Fruit fly (Drosophila melanogaster): ENCODE results near the gene Fife.

dm6 chr3L:2702474-2702873, 9.0 kb downstream of the Fife start:
- no peak for TF ChIP-seq CG8478 (optimal IDR thresholded peaks at IDR 0.05)
- TF ChIP-seq CTCF (optimal IDR thresholded peaks at IDR 0.05): no peak

Measured in S2 (cell line).